Fruit fly (Drosophila melanogaster) whole organism, embryonic: ENCODE results near the gene CG6791.

Source experiments
- BEAF-32 ChIP-seq: fragments of 200-800 bp; sonication (Bioruptor generic); optimal IDR thresholded peaks from 3 replicates; lab custom pipeline; 2017; ENCODE audit warnings: missing biosample characterization, missing genetic modification characterization, mild to moderate bottlenecking, moderate library complexity, missing genetic modification reagents
- Bgb ChIP-seq: fragments of 200-800 bp; sonication (Bioruptor generic); IDR thresholded peaks from 2 replicates; pipeline ENCODE4 v1.3.6; 2022; ENCODE audit warnings: missing biosample characterization, missing genetic modification characterization; ENCODE audit not compliant: partially characterized antibody
- Bteb2 ChIP-seq: fragments of 200-800 bp; sonication (Bioruptor generic); optimal IDR thresholded peaks from 2 replicates; lab custom pipeline; 2016; ENCODE audit warnings: missing biosample characterization, missing genetic modification characterization
- CG11247 ChIP-seq: fragments of 200-800 bp; sonication (Bioruptor generic); IDR thresholded peaks from 2 replicates; pipeline ENCODE4 v1.3.6; 2022; ENCODE audit warnings: missing biosample characterization, missing genetic modification characterization
- CG11696 ChIP-seq: fragments of 200-800 bp; sonication (Bioruptor generic); IDR thresholded peaks from 2 replicates; pipeline ENCODE4 v1.3.6; 2022; ENCODE audit warnings: missing biosample characterization, missing genetic modification characterization
- CG12659 ChIP-seq: fragments of 200-800 bp; sonication (Bioruptor generic); optimal IDR thresholded peaks from 3 replicates; lab custom pipeline; 2017; ENCODE audit warnings: mild to moderate bottlenecking, missing biosample characterization, missing genetic modification reagents, missing genetic modification characterization
- CG13287 ChIP-seq: fragments of 200-800 bp; sonication (Bioruptor generic); IDR thresholded peaks from 2 replicates; pipeline ENCODE4 v1.3.6; 2022; ENCODE audit warnings: missing biosample characterization, missing genetic modification characterization; ENCODE audit not compliant: partially characterized antibody
- CG14710 ChIP-seq: fragments of 200-800 bp; sonication (Bioruptor generic); optimal IDR thresholded peaks from 3 replicates; lab custom pipeline; 2019; ENCODE audit warnings: missing biosample characterization, mild to moderate bottlenecking, missing genetic modification characterization, moderate library complexity
- CG14860 ChIP-seq: fragments of 200-800 bp; sonication (Bioruptor generic); IDR thresholded peaks from 3 replicates; pipeline ENCODE4 v1.3.6; 2022; ENCODE audit warnings: missing biosample characterization, missing genetic modification characterization; ENCODE audit not compliant: partially characterized antibody
- CG15514 ChIP-seq: fragments of 200-800 bp; sonication (Bioruptor generic); optimal IDR thresholded peaks from 3 replicates; lab custom pipeline; 2017; ENCODE audit warnings: missing biosample characterization, missing genetic modification characterization, mild to moderate bottlenecking, moderate library complexity, missing genetic modification reagents
- CG16813 ChIP-seq: fragments of 200-800 bp; sonication (Bioruptor generic); IDR thresholded peaks from 3 replicates; pipeline ENCODE4 v1.3.6; 2022; ENCODE audit warnings: missing biosample characterization, missing genetic modification characterization; ENCODE audit not compliant: partially characterized antibody
- CG2116 ChIP-seq: fragments of 200-800 bp; sonication (Bioruptor generic); optimal IDR thresholded peaks from 3 replicates; lab custom pipeline; 2018; ENCODE audit warnings: missing biosample characterization, mild to moderate bottlenecking, missing genetic modification characterization
- CG34224 ChIP-seq: fragments of 200-800 bp; sonication (Bioruptor generic); IDR thresholded peaks from 3 replicates; pipeline ENCODE4 v1.3.6; 2022; ENCODE audit warnings: missing biosample characterization, missing genetic modification characterization; ENCODE audit not compliant: partially characterized antibody
- CG3847 ChIP-seq: fragments of 200-800 bp; sonication (Bioruptor generic); IDR thresholded peaks from 2 replicates; pipeline ENCODE4 v1.3.6; 2022; ENCODE audit warnings: missing biosample characterization, missing genetic modification characterization
- CG42726 ChIP-seq: fragments of 200-800 bp; sonication (Bioruptor generic); IDR thresholded peaks from 2 replicates; pipeline ENCODE4 v1.3.6; 2022; ENCODE audit warnings: missing biosample characterization, missing genetic modification characterization; ENCODE audit not compliant: partially characterized antibody
- CG4617 ChIP-seq: fragments of 200-800 bp; sonication (Bioruptor generic); optimal IDR thresholded peaks from 3 replicates; lab custom pipeline; 2016; ENCODE audit warnings: missing biosample characterization, missing genetic modification characterization, borderline replicate concordance
- CG6813 ChIP-seq: fragments of 200-800 bp; sonication (Bioruptor generic); optimal IDR thresholded peaks from 2 replicates; lab custom pipeline; 2017; ENCODE audit warnings: missing biosample characterization, missing genetic modification characterization, mild to moderate bottlenecking, moderate library complexity, missing genetic modification reagents
- CG7963 ChIP-seq: fragments of 200-800 bp; sonication (Bioruptor generic); IDR thresholded peaks from 3 replicates; pipeline ENCODE4 v1.3.6; 2022; ENCODE audit warnings: missing biosample characterization, missing genetic modification characterization; ENCODE audit not compliant: partially characterized antibody
- CG9797 ChIP-seq: fragments of 200-800 bp; sonication (Bioruptor generic); optimal IDR thresholded peaks from 3 replicates; lab custom pipeline; 2018; ENCODE audit warnings: missing biosample characterization, mild to moderate bottlenecking, missing genetic modification characterization
- Dp ChIP-seq: fragments of 200-800 bp; sonication (Bioruptor generic); optimal IDR thresholded peaks from 2 replicates; lab custom pipeline; 2018; ENCODE audit warnings: missing biosample characterization, mild to moderate bottlenecking, missing genetic modification characterization, moderate library complexity
- Dref ChIP-seq: fragments of 200-800 bp; sonication (Bioruptor generic); IDR thresholded peaks from 2 replicates; pipeline ENCODE4 v1.3.6; 2022; ENCODE audit warnings: missing biosample characterization, missing genetic modification characterization
- E2f2 ChIP-seq: fragments of 200-800 bp; sonication (Bioruptor generic); IDR thresholded peaks from 2 replicates; pipeline ENCODE4 v1.3.6; 2022; ENCODE audit warnings: missing biosample characterization, missing genetic modification characterization
- Eip74EF ChIP-seq, 2 experiments: fragments of 200-800 bp in 1 of 2; fragments of >200 bp in 1 of 2; sonication (Bioruptor generic) in 1 of 2; optimal IDR thresholded peaks; 2 replicates each; lab custom pipeline; 2017 to 2019; ENCODE audit warnings: missing biosample characterization in 2 of 2, missing genetic modification characterization in 2 of 2, mild to moderate bottlenecking in 1 of 2, moderate library complexity in 1 of 2
- Ets97D ChIP-seq: fragments of 200-800 bp; sonication (Bioruptor generic); optimal IDR thresholded peaks from 3 replicates; lab custom pipeline; 2016; ENCODE audit warnings: missing biosample characterization, missing genetic modification characterization
- HLH4C ChIP-seq: fragments of 200-800 bp; sonication (Bioruptor generic); IDR thresholded peaks from 3 replicates; pipeline ENCODE4 v1.3.6; 2022; ENCODE audit warnings: missing biosample characterization, missing genetic modification characterization; ENCODE audit not compliant: partially characterized antibody
- HmgZ ChIP-seq: fragments of 200-800 bp; sonication (Bioruptor generic); optimal IDR thresholded peaks from 2 replicates; lab custom pipeline; 2018; ENCODE audit warnings: missing biosample characterization, mild to moderate bottlenecking, missing genetic modification characterization
- Lhr ChIP-seq: fragments of 200-800 bp; sonication (Bioruptor generic); optimal IDR thresholded peaks from 3 replicates; lab custom pipeline; 2017; ENCODE audit warnings: mild to moderate bottlenecking, missing biosample characterization, missing genetic modification reagents, missing genetic modification characterization
- Sin3A ChIP-seq: fragments of >200 bp; optimal IDR thresholded peaks from 2 replicates; lab custom pipeline; 2018
- Xbp1 ChIP-seq: fragments of 200-800 bp; sonication (Bioruptor generic); optimal IDR thresholded peaks from 3 replicates; lab custom pipeline; 2016; ENCODE audit warnings: missing biosample characterization, mild to moderate bottlenecking, missing genetic modification characterization
- YL-1 ChIP-seq: fragments of 200-800 bp; sonication (Bioruptor generic); optimal IDR thresholded peaks from 3 replicates; lab custom pipeline; 2017; ENCODE audit warnings: missing biosample characterization, mild to moderate bottlenecking, missing genetic modification characterization
- amos ChIP-seq: fragments of 200-800 bp; sonication (Bioruptor generic); IDR thresholded peaks from 2 replicates; pipeline ENCODE4 v1.3.6; 2022; ENCODE audit warnings: missing biosample characterization, missing genetic modification characterization; ENCODE audit not compliant: partially characterized antibody
- bbx ChIP-seq: fragments of 200-800 bp; sonication (Bioruptor generic); IDR thresholded peaks from 2 replicates; pipeline ENCODE4 v1.3.6; 2022; ENCODE audit warnings: missing biosample characterization, missing genetic modification characterization; ENCODE audit not compliant: partially characterized antibody
- bcd ChIP-seq: fragments of 200-800 bp; sonication (Bioruptor generic); optimal IDR thresholded peaks from 2 replicates; lab custom pipeline; 2017; ENCODE audit warnings: missing biosample characterization, mild to moderate bottlenecking, missing genetic modification characterization
- cato ChIP-seq: fragments of 200-800 bp; sonication (Bioruptor generic); optimal IDR thresholded peaks from 2 replicates; lab custom pipeline; 2016; ENCODE audit warnings: missing biosample characterization, missing genetic modification characterization, borderline replicate concordance
- crp ChIP-seq, 2 experiments: fragments of 200-800 bp; sonication (Bioruptor generic); optimal IDR thresholded peaks; 2 replicates in 1 of 2; 3 replicates in 1 of 2; lab custom pipeline; 2017; ENCODE audit warnings: missing biosample characterization in 2 of 2, missing genetic modification characterization in 2 of 2, mild to moderate bottlenecking in 1 of 2, moderate library complexity in 1 of 2
- ewg ChIP-seq: fragments of 200-800 bp; sonication (Bioruptor generic); optimal IDR thresholded peaks from 3 replicates; lab custom pipeline; 2017; ENCODE audit warnings: mild to moderate bottlenecking, missing biosample characterization, missing genetic modification reagents, missing genetic modification characterization
- gem ChIP-seq: fragments of 200-800 bp; sonication (Bioruptor generic); optimal IDR thresholded peaks from 2 replicates; lab custom pipeline; 2019; ENCODE audit warnings: missing biosample characterization, mild to moderate bottlenecking, missing genetic modification characterization, moderate library complexity
- hbn ChIP-seq: fragments of 200-800 bp; sonication (Bioruptor generic); IDR thresholded peaks from 2 replicates; pipeline ENCODE4 v1.3.6; 2022; ENCODE audit warnings: missing biosample characterization, missing genetic modification characterization; ENCODE audit not compliant: partially characterized antibody
- knrl ChIP-seq: fragments of 200-800 bp; sonication (Bioruptor generic); IDR thresholded peaks from 3 replicates; pipeline ENCODE4 v1.3.6; 2022; ENCODE audit warnings: missing biosample characterization, missing genetic modification characterization; ENCODE audit not compliant: partially characterized antibody
- mld ChIP-seq: fragments of 200-800 bp; sonication (Bioruptor generic); IDR thresholded peaks from 3 replicates; pipeline ENCODE4 v1.3.6; 2022; ENCODE audit warnings: missing biosample characterization, missing genetic modification characterization; ENCODE audit not compliant: partially characterized antibody
- oc ChIP-seq: fragments of 200-800 bp; sonication (Bioruptor generic); optimal IDR thresholded peaks from 2 replicates; lab custom pipeline; 2018; ENCODE audit warnings: missing biosample characterization, mild to moderate bottlenecking, missing genetic modification characterization, moderate library complexity
- phol ChIP-seq: fragments of 200-800 bp; sonication (Bioruptor generic); optimal IDR thresholded peaks from 3 replicates; lab custom pipeline; 2018; ENCODE audit warnings: missing biosample characterization, mild to moderate bottlenecking, missing genetic modification characterization, moderate library complexity
- pzg ChIP-seq: fragments of 200-800 bp; sonication (Bioruptor generic); optimal IDR thresholded peaks from 3 replicates; lab custom pipeline; 2018; ENCODE audit warnings: missing biosample characterization, mild to moderate bottlenecking, missing genetic modification characterization, moderate library complexity
- stwl ChIP-seq: fragments of 200-800 bp; sonication (Bioruptor generic); optimal IDR thresholded peaks from 3 replicates; lab custom pipeline; 2018; ENCODE audit warnings: missing biosample characterization, mild to moderate bottlenecking, missing genetic modification characterization, moderate library complexity
- vnd ChIP-seq: fragments of 200-800 bp; sonication (Bioruptor generic); IDR thresholded peaks from 3 replicates; pipeline ENCODE4 v1.3.6; 2022; ENCODE audit warnings: missing biosample characterization, missing genetic modification characterization; ENCODE audit not compliant: partially characterized antibody
- vvl ChIP-seq: fragments of 200-800 bp; sonication (Bioruptor generic); IDR thresholded peaks from 2 replicates; pipeline ENCODE4 v1.3.6; 2022; ENCODE audit warnings: missing biosample characterization, missing genetic modification characterization

CG6791 gene

dm6 chr3R:11589764-11590358 lies at the start of gene CG6791:
TSS of gene CG6791 (minus strand) at chr3R:11590146.
- TF ChIP-seq bbx (GFP tag; lab: Robert Waterston, UW) (peak; percentile 93), vvl (GFP tag; lab: Robert Waterston, UW) (peak; percentile 30; the same call in 1 of the 2 replicates), Dp (GFP tag; lab: Kevin White, UChicago) (peak; percentile 97), amos (GFP tag; lab: Robert Waterston, UW) (peak; percentile 90), Lhr (peak; percentile 42), CG7963 (GFP tag; lab: Robert Waterston, UW) (peak; percentile 73), pzg (peak; percentile 90), gem (tag; lab: Kevin White, UChicago) (no peak), Xbp1 (GFP tag; lab: Kevin White, UChicago) (no peak), CG4617 (GFP tag; lab: Kevin White, UChicago) (peak; percentile 72), CG15514 (GFP tag; lab: Kevin White, UChicago) (peak; percentile 57), cato (GFP tag; lab: Kevin White, UChicago) (no peak), phol (tag; lab: Kevin White, UChicago) (peak; percentile 86), CG16813 (GFP tag; lab: Robert Waterston, UW) (peak; percentile 84), CG9797 (GFP tag; lab: Kevin White, UChicago) (peak; percentile 29), HLH4C (GFP tag; lab: Robert Waterston, UW) (peak; percentile 75), CG14710 (tag; lab: Kevin White, UChicago) (peak; percentile 41), hbn (GFP tag; lab: Robert Waterston, UW) (peak; percentile 88), CG12659 (peak; percentile 43), CG6813 (GFP tag; lab: Kevin White, UChicago) (no peak), CG3847 (GFP tag; lab: Robert Waterston, UW) (peak; percentile 58), BEAF-32 (peak; percentile 89), E2f2 (GFP tag; lab: Robert Waterston, UW) (peak; percentile 99), Eip74EF (GFP tag; optimal IDR thresholded peaks at IDR 0.05; lab: Kevin White, UChicago) (no peak), CG14860 (GFP tag; lab: Robert Waterston, UW) (peak; percentile 72), CG42726 (GFP tag; lab: Robert Waterston, UW) (peak; percentile 89), CG2116 (GFP tag; lab: Kevin White, UChicago) (peak; percentile 65), vnd (GFP tag; lab: Robert Waterston, UW) (peak; percentile 69; the same call in 2 of the 3 replicates), CG34224 (GFP tag; lab: Robert Waterston, UW) (peak; percentile 81), knrl (peak; percentile 83), CG11247 (no peak), Ets97D (GFP tag; lab: Kevin White, UChicago) (peak; percentile 22), Bteb2 (GFP tag; lab: Kevin White, UChicago) (no peak), CG11696 (GFP tag; lab: Robert Waterston, UW) (no peak), oc (tag; lab: Kevin White, UChicago) (peak; percentile 91), HmgZ (peak; percentile 31), Bgb (GFP tag; lab: Robert Waterston, UW) (peak; percentile 92), bcd (GFP tag; lab: Kevin White, UChicago) (peak; percentile 11), stwl (peak; percentile 73), YL-1 (GFP tag; lab: Kevin White, UChicago) (peak; percentile 92), crp (GFP tag; optimal IDR thresholded peaks at IDR 0.05; lab: Kevin White, UChicago) (no peak), ewg (GFP tag; lab: Kevin White, UChicago) (peak; percentile 15), Sin3A (peak; percentile 51), Dref (peak; percentile 96), CG13287 (GFP tag; lab: Robert Waterston, UW) (peak; percentile 96), mld (GFP tag; lab: Robert Waterston, UW) (peak; percentile 71; the same call in 2 of the 3 replicates)
